Worm (Caenorhabditis elegans): Measurements from ENCODE around the gene pkc-2.

Gene pkc-2

ce11 chrX:9428059-9428458 lies 63.4 kb downstream of the pkc-2 start, which contains the start of gene B0272.4 (continued):
- TF ChIP-seq vab-7 (GFP tag; IDR thresholded peaks at IDR 0.05) (no peak), dve-1 (tag; optimal IDR thresholded peaks at IDR 0.05; ENCODE audit: insufficient read depth) (peak; percentile 76), R02D3.7 (tag; optimal IDR thresholded peaks at IDR 0.05) (no peak), pha-4 (GFP tag; IDR thresholded peaks at IDR 0.05) (no peak), pha-4 (tag; optimal IDR thresholded peaks at IDR 0.05) (no peak), daf-8 (GFP tag; IDR thresholded peaks at IDR 0.05) (no peak)

ce11 chrX:9431002-9431482 lies 66.4 kb downstream of the pkc-2 start, which contains the start of gene B0272.3:
Gene B0272.3, plus strand, starts transcription at chrX:9431432.
- TF ChIP-seq pha-4 (GFP tag; IDR thresholded peaks at IDR 0.05) (peak; percentile 61; the same call in 1 of the 2 replicates), pha-4 (tag; optimal IDR thresholded peaks at IDR 0.05) (no peak), spr-1 (tag; optimal IDR thresholded peaks at IDR 0.05) (peak; percentile 2), mxl-2 (GFP tag; conservative IDR thresholded peaks at IDR 0.05) (no peak), hlh-11 (tag; optimal IDR thresholded peaks at IDR 0.05) (peak; percentile 88), nhr-41 (GFP tag; IDR thresholded peaks at IDR 0.05) (no peak), lin-1 (GFP tag; IDR thresholded peaks at IDR 0.05) (no peak), ama-1 (optimal IDR thresholded peaks at IDR 0.05) (no peak), mep-1 (tag; optimal IDR thresholded peaks at IDR 0.05) (peak; percentile 76), F37D6.2 (tag; optimal IDR thresholded peaks at IDR 0.05) (no peak), lsy-2 (tag; optimal IDR thresholded peaks at IDR 0.05) (peak in 1 of 2 experiments; percentile 4), dve-1 (tag; optimal IDR thresholded peaks at IDR 0.05; ENCODE audit: insufficient read depth) (peak; percentile 91), pqm-1 (tag; optimal IDR thresholded peaks at IDR 0.05) (peak; percentile 63), hif-1 (tag; optimal IDR thresholded peaks at IDR 0.05) (peak in 1 of 2 experiments; percentile 6), nhr-11 (tag; optimal IDR thresholded peaks at IDR 0.05) (peak; percentile 83), zip-2 (tag; optimal IDR thresholded peaks at IDR 0.05) (no peak), nhr-77 (tag; optimal IDR thresholded peaks at IDR 0.05) (peak; percentile 68), Y5F2A.4 (GFP tag; optimal IDR thresholded peaks at IDR 0.05) (no peak), hlh-30 (tag; optimal IDR thresholded peaks at IDR 0.05; ENCODE audit: insufficient read depth) (peak; percentile 68), mxl-3 (GFP tag; optimal IDR thresholded peaks at IDR 0.05) (peak; percentile 76), nhr-28 (tag; optimal IDR thresholded peaks at IDR 0.05) (peak; percentile 95), zip-11 (GFP tag; IDR thresholded peaks at IDR 0.05) (no peak), daf-16 (GFP tag; optimal IDR thresholded peaks at IDR 0.05) (peak; percentile 1 to 13), daf-16 (tag; optimal IDR thresholded peaks at IDR 0.05) (peak; percentile 90), nhr-102 (tag; optimal IDR thresholded peaks at IDR 0.05) (peak; percentile 66), nhr-48 (tag; optimal IDR thresholded peaks at IDR 0.05) (peak; percentile 44), nhr-6 (tag; optimal IDR thresholded peaks at IDR 0.05) (peak; percentile 10), nhr-25 (tag; optimal IDR thresholded peaks at IDR 0.05; ENCODE audit: borderline replicate concordance, insufficient read depth) (peak; percentile 41), unc-62 (GFP tag; optimal IDR thresholded peaks at IDR 0.05 in 1 of 2) (peak in 1 of 2 experiments; percentile 50), unc-62 (tag; optimal IDR thresholded peaks at IDR 0.05) (no peak), mdl-1 (tag; optimal IDR thresholded peaks at IDR 0.05) (peak in 1 of 2 experiments; percentile 78)
